Worm (Caenorhabditis elegans): Measurements from ENCODE around the gene sri-71.
"Not testable (repeated sequence)": the region's sequence is repeated elsewhere in the genome, so short reads cannot be mapped to it uniquely, and the experiment has no call there.

The sri-71 gene

ce11 chrII:2611009-2611408 lies 16.5 kb upstream of the sri-71 start:
- TF ChIP-seq rbr-2 (tag; optimal IDR thresholded peaks at IDR 0.05) (no peak), dmd-9 (GFP tag; IDR thresholded peaks at IDR 0.05) (no peak), egl-43 (GFP tag; IDR thresholded peaks at IDR 0.05) (no peak), ceh-20 (GFP tag; IDR thresholded peaks at IDR 0.05) (no peak), skn-1 (tag; optimal IDR thresholded peaks at IDR 0.05) (no peak)

ce11 chrII:2612278-2612677 lies 15.3 kb upstream of the sri-71 start, which contains the start of gene D2062.13:
TSS of gene D2062.13 (plus strand) at chrII:2612578.
- not testable (repeated sequence) for TF ChIP-seq lin-39 (tag; optimal IDR thresholded peaks at IDR 0.05); nhr-25 (tag; optimal IDR thresholded peaks at IDR 0.05; ENCODE audit: borderline replicate concordance, insufficient read depth); attf-4 (tag; optimal IDR thresholded peaks at IDR 0.05)

- TF ChIP-seq pha-4 (GFP tag; IDR thresholded peaks at IDR 0.05); pha-4 (tag; optimal IDR thresholded peaks at IDR 0.05); ama-1 (optimal IDR thresholded peaks at IDR 0.05); daf-19 (GFP tag; conservative IDR thresholded peaks at IDR 0.05): not testable (repeated sequence)
Measured at ce11 chrII:2616634-2617033, 10.9 kb upstream of the sri-71 start, which contains the start of gene msrp-5. TSS of gene msrp-5 (plus strand) at chrII:2616934.

ce11 chrII:2619148-2619547 lies 8.4 kb upstream of the sri-71 start, which contains the start of gene msrp-6:
TSS of gene msrp-6 (plus strand) at chrII:2619448.
- TF ChIP-seq unc-62 (GFP tag; optimal IDR thresholded peaks at IDR 0.05 in 1 of 2) (peak in 1 of 2 experiments; percentile 28), aha-1 (tag) (peak; percentile 25)
- not testable (repeated sequence) for TF ChIP-seq unc-62 (tag; optimal IDR thresholded peaks at IDR 0.05)

- TF ChIP-seq ceh-82 (tag; optimal IDR thresholded peaks at IDR 0.05), result no peak
- TF ChIP-seq spr-3 (GFP tag; optimal IDR thresholded peaks at IDR 0.05), result no peak
- no peak for TF ChIP-seq hlh-30 (tag; optimal IDR thresholded peaks at IDR 0.05; ENCODE audit: insufficient read depth)
- TF ChIP-seq ceh-28 (tag; optimal IDR thresholded peaks at IDR 0.05), result no peak
- no peak for TF ChIP-seq ceh-62 (tag; optimal IDR thresholded peaks at IDR 0.05)
- no peak for TF ChIP-seq tag-97 (GFP tag; IDR thresholded peaks at IDR 0.05)
- TF ChIP-seq ceh-44 (GFP tag; IDR thresholded peaks at IDR 0.05), result no peak
- TF ChIP-seq mdt-29 (GFP tag; IDR thresholded peaks at IDR 0.05), result no peak
- TF ChIP-seq dmd-6 (GFP tag; IDR thresholded peaks at IDR 0.05), result no peak
- TF ChIP-seq zfp-2 (tag; optimal IDR thresholded peaks at IDR 0.05), result no peak
- TF ChIP-seq pqm-1 (tag; optimal IDR thresholded peaks at IDR 0.05), result no peak
- TF ChIP-seq madf-5 (GFP tag; IDR thresholded peaks at IDR 0.05), result no peak
- no peak for TF ChIP-seq ZK546.5 (tag; optimal IDR thresholded peaks at IDR 0.05)
- TF ChIP-seq madf-9 (GFP tag; conservative IDR thresholded peaks at IDR 0.05), result no peak
- no peak for TF ChIP-seq zip-11 (GFP tag; IDR thresholded peaks at IDR 0.05)
- TF ChIP-seq ceh-20 (GFP tag; IDR thresholded peaks at IDR 0.05), result no peak
- TF ChIP-seq vab-7 (GFP tag; IDR thresholded peaks at IDR 0.05), result no peak
- no peak for TF ChIP-seq nhr-28 (tag; optimal IDR thresholded peaks at IDR 0.05)
- TF ChIP-seq hlh-11 (tag; optimal IDR thresholded peaks at IDR 0.05), result no peak
Measured at ce11 chrII:2622480-2622879, 5.1 kb upstream of the sri-71 start, which contains the start of gene D2062.5. TSS of gene D2062.5 (plus strand) at chrII:2622780.

ce11 chrII:2622936-2623452 lies 4.6 kb upstream of the sri-71 start, which contains the start of gene D2062.4:
TSS of gene D2062.4 (plus strand) at chrII:2623402.
- peak; percentile 61 for TF ChIP-seq ceh-28 (tag; optimal IDR thresholded peaks at IDR 0.05)
